Fruit fly (Drosophila melanogaster) whole organism: ENCODE measurements around the gene scpr-B.

ENCODE experiments used
- CG8478 ChIP-seq: fragments of >200 bp; optimal IDR thresholded peaks from 2 replicates; lab custom pipeline; 2018; ENCODE audit warnings: inconsistent platforms
- Dll ChIP-seq: fragments of >200 bp; optimal IDR thresholded peaks from 2 replicates; lab custom pipeline; 2017
- EcR ChIP-seq, 2 experiments: fragments of >200 bp; optimal IDR thresholded peaks; 2 replicates each; lab custom pipeline; 2017; ENCODE audit warnings: missing biosample characterization in 2 of 2, missing genetic modification characterization in 2 of 2, missing genetic modification reagents in 2 of 2
- pan ChIP-seq: fragments of >200 bp; optimal IDR thresholded peaks from 2 replicates; lab custom pipeline; 2017
- psq ChIP-seq: fragments of >200 bp; optimal IDR thresholded peaks from 2 replicates; lab custom pipeline; 2017
- usp ChIP-seq: fragments of >200 bp; optimal IDR thresholded peaks from 2 replicates; lab custom pipeline; 2017; ENCODE audit warnings: missing biosample characterization, missing genetic modification characterization, mixed read lengths

scpr-B gene

DNA sequence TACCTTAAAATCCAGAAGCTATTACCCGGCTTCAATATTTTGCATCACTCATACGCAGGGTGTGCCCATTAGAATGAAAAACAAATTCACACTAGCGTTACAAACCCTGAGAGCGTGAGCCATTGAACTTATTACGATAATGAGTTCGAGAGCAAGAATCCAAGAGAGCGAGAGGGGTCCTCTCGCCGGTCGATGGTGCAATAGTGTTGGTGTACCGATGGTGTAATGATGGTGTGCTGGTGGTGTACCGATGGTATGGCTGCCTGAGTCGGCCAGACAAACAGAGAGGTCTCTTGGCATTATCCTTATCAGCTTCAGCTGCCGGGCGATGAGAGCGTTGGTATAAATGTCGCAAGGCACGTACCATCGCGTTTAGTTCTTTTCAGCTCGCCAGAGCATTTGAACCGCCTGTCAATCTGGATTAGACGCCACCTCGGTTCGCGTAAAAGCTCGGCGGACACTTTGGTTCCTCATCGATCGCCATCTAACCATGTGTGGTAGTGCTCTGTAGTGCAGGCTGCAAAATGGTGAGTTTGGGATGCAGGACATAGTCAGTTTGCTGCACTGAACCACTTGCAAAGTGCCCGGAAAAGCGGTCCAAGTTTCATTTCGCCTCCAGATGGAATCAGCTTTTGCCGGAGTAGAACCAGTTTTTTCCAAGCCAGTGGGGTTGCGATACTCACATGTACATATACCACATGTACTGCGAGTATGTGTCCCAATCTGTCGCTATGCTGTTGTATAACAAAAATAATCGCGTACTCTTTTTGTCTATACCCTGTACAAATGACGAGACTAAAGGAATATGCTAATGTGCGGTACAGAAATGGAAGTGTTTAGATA is 40.5 kb downstream of the scpr-B start:
- no peak for TF ChIP-seq pan (lab: Kevin White, UChicago)
- no peak for TF ChIP-seq usp (GFP tag; lab: Kevin White, UChicago)
- peak in 1 of 2 experiments; percentile 74 for TF ChIP-seq EcR (GFP tag; optimal IDR thresholded peaks at IDR 0.05; lab: Kevin White, UChicago)
- TF ChIP-seq Dll (lab: Kevin White, UChicago), result no peak

DNA sequence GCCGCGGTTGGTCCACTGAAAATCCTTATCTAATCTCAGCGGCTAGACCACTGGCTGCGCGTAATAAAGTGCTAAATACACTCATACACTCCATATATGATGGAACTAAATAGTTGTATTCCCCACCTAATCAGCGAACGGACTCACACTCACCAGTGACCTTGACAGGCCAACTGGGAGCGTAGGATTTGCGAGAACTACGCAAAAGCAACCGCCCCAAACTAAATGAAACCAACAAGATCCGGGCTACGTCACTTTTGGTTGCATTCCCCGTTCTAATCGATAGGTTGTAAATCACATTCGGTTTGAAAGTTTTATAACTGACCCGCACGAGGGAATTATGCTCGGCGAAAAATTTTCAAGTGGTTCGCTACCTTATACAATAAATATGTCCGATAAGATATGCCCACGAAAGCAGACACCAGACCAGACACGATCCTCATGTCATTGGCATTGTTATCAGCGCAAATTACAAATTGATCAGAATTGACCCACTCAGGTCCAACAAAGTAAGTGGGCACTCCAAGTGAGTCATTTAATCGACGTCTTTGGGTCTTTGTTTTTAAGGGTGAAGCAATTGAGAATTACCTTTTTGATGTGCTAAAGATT is 41.5 kb downstream of the scpr-B start:
- no peak for TF ChIP-seq pan (lab: Kevin White, UChicago)
- no peak for TF ChIP-seq CG8478 (lab: Kevin White, UChicago)
- no peak for TF ChIP-seq usp (GFP tag; lab: Kevin White, UChicago)
- no peak for TF ChIP-seq EcR (GFP tag; optimal IDR thresholded peaks at IDR 0.05; lab: Kevin White, UChicago)
- TF ChIP-seq psq (lab: Kevin White, UChicago), result no peak
- TF ChIP-seq Dll (lab: Kevin White, UChicago), result no peak

DNA sequence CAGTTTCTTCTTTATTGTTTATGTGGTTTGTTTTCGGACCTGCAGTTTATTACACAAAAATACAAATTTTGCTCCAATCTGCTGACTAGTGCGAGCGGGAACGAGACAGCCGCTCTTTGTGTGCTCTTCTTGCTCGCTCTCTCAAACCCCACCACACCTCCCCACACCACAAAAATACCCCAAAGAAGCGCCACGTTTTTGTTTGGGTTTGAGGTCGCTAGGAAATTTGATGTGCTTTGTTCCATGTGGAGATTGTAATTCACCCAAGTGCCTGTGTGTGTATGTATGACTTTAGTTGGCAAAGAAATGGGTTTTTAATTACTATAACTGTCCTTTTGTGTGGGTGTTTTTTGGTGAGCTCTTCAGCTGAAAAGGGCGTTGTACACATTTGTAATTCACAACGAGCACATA is 42.7 kb downstream of the scpr-B start:
- TF ChIP-seq usp (GFP tag; lab: Kevin White, UChicago) (no peak), psq (lab: Kevin White, UChicago) (no peak), EcR (GFP tag; optimal IDR thresholded peaks at IDR 0.05; lab: Kevin White, UChicago) (peak in 1 of 2 experiments; percentile 1)

DNA sequence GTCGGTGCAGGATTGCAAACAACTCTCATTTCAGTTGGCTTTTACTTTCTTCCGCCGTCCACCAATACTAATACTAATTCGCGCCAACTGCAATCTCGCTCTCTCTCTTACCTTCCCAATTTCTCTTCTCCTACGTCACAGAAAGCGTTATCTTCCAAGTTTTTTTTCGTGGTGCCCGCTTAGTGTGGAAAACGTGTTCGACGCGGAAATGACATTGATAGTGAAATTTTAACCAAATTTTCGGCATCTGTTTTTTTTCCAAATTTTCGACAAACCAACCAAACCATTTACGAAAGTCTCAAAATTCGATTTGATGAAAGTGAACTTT is 43.4 kb downstream of the scpr-B start, which contains the start of gene cu:
cu (plus strand) TSS at position 204 of the 328 bp plus-strand sequence.
- TF ChIP-seq EcR (GFP tag; optimal IDR thresholded peaks at IDR 0.05; lab: Kevin White, UChicago) (no peak), psq (lab: Kevin White, UChicago) (no peak), pan (lab: Kevin White, UChicago) (no peak), usp (GFP tag; lab: Kevin White, UChicago) (no peak), Dll (lab: Kevin White, UChicago) (no peak), CG8478 (lab: Kevin White, UChicago) (no peak)

DNA sequence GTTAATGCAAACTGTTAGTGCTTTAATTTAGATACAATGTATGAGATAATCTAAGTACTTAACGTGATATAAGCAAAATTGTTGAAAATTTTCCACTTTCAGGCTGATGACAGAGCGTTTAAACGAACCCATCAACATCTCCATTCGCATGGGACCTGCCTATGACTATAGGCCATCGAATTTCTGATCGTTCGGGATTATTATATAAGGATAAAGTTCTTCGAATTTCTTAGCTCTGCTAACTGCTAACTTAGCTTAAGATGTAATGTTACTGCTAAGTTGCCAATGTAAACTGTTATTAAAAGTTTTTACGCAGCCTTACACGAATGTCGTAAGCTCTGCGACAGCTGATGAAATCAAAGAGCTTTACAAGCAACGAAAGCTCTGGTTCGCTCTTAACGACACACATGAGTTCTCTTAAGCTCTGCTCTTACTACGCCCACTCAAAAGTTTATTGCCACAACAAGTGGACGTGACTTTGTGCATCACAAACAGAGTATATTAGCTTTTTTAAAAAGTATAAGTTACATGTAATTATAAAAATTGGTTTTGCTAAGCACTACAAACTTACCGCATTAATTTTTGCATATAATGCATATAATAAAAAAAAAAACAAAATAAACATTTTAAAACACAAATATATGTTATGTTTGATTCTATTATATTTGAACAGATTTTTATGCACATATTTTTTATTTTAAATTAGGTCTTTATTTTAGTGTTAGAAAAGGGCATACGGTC is 44.0 kb downstream of the scpr-B start:
- TF ChIP-seq psq (lab: Kevin White, UChicago) (no peak), pan (lab: Kevin White, UChicago) (no peak), Dll (lab: Kevin White, UChicago) (no peak), CG8478 (lab: Kevin White, UChicago) (no peak), usp (GFP tag; lab: Kevin White, UChicago) (no peak), EcR (GFP tag; optimal IDR thresholded peaks at IDR 0.05; lab: Kevin White, UChicago) (no peak)

DNA sequence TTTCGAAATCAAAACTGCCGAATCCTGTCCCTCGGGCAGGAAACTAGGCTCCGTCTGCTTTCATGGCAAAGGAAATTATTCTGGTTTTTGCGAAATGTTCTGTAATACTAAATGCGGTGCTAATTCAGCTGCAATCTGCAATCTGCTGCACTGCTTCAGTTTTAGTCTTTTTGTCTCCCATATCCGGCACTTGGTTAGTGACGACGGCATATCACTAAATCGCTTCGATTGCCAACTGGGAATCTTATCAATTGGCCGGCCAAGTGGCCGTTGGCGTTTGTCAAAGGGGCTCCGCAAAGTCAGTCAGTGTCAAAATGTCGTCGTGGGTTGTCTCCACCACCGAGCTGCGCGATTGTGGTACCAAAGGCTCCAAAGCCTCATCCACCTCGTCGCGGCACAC is 45.0 kb downstream of the scpr-B start, which contains the start of gene CG18577:
CG18577 (plus strand) TSS at position 301 of the 400 bp plus-strand sequence.
- TF ChIP-seq EcR (GFP tag; optimal IDR thresholded peaks at IDR 0.05; lab: Kevin White, UChicago), result no peak
